Fruit fly (Drosophila melanogaster) whole organism, embryonic: ENCODE results near the gene Pxd.

Source experiments
- CG11398 ChIP-seq: fragments of 200-800 bp; sonication (Bioruptor generic); optimal IDR thresholded peaks from 2 replicates; lab custom pipeline; 2016; ENCODE audit warnings: missing biosample characterization, missing genetic modification characterization
- CG11695 ChIP-seq: fragments of 200-800 bp; sonication (Bioruptor generic); IDR thresholded peaks from 3 replicates; pipeline ENCODE4 v1.3.6; 2022; ENCODE audit warnings: missing biosample characterization, missing genetic modification characterization
- CG11696 ChIP-seq: fragments of 200-800 bp; sonication (Bioruptor generic); IDR thresholded peaks from 2 replicates; pipeline ENCODE4 v1.3.6; 2022; ENCODE audit warnings: missing biosample characterization, missing genetic modification characterization
- CG12071 ChIP-seq: fragments of 200-800 bp; sonication (Bioruptor generic); optimal IDR thresholded peaks from 3 replicates; lab custom pipeline; 2018; ENCODE audit warnings: missing biosample characterization, mild to moderate bottlenecking, missing genetic modification characterization
- CG15696 ChIP-seq: fragments of 200-800 bp; sonication (Bioruptor generic); optimal IDR thresholded peaks from 2 replicates; lab custom pipeline; 2019; ENCODE audit warnings: missing biosample characterization, mild to moderate bottlenecking, missing genetic modification characterization, moderate library complexity
- CG1647 ChIP-seq: fragments of 200-800 bp; sonication (Bioruptor generic); optimal IDR thresholded peaks from 3 replicates; lab custom pipeline; 2016; ENCODE audit warnings: missing biosample characterization, missing genetic modification characterization
- CG17568 ChIP-seq: fragments of 200-800 bp; sonication (Bioruptor generic); optimal IDR thresholded peaks from 2 replicates; lab custom pipeline; 2018; ENCODE audit warnings: missing biosample characterization, mild to moderate bottlenecking, missing genetic modification characterization, moderate library complexity
- CG17912 ChIP-seq: fragments of 200-800 bp; sonication (Bioruptor generic); optimal IDR thresholded peaks from 2 replicates; lab custom pipeline; 2018; ENCODE audit warnings: missing biosample characterization, mild to moderate bottlenecking, missing genetic modification characterization
- CG18262 ChIP-seq: fragments of 200-800 bp; optimal IDR thresholded peaks from 3 replicates; lab custom pipeline; 2019; ENCODE audit warnings: missing biosample characterization, mild to moderate bottlenecking, missing genetic modification characterization, moderate library complexity
- CG1832 ChIP-seq: fragments of 200-800 bp; sonication (Bioruptor generic); optimal IDR thresholded peaks from 2 replicates; lab custom pipeline; 2017; ENCODE audit warnings: missing biosample characterization, mild to moderate bottlenecking, missing genetic modification characterization, inconsistent platforms
- CG2875 ChIP-seq: fragments of 200-800 bp; sonication (Bioruptor generic); optimal IDR thresholded peaks from 2 replicates; lab custom pipeline; 2017; ENCODE audit warnings: missing biosample characterization, mild to moderate bottlenecking, missing genetic modification characterization, missing genetic modification reagents
- CG30431 ChIP-seq: fragments of 200-800 bp; sonication (Bioruptor generic); optimal IDR thresholded peaks from 2 replicates; lab custom pipeline; 2017; ENCODE audit warnings: missing biosample characterization, missing genetic modification characterization
- CG4328 ChIP-seq: fragments of 200-800 bp; sonication (Bioruptor generic); optimal IDR thresholded peaks from 3 replicates; lab custom pipeline; 2017; ENCODE audit warnings: missing biosample characterization, missing genetic modification reagents, missing genetic modification characterization
- CG7271 ChIP-seq: fragments of 200-800 bp; sonication (Bioruptor generic); optimal IDR thresholded peaks from 2 replicates; lab custom pipeline; 2018; ENCODE audit warnings: missing biosample characterization, mild to moderate bottlenecking, missing genetic modification characterization, moderate library complexity
- CG9876 ChIP-seq: fragments of 200-800 bp; sonication (Bioruptor generic); optimal IDR thresholded peaks from 2 replicates; lab custom pipeline; 2016; ENCODE audit warnings: missing biosample characterization, missing genetic modification characterization
- CTCF ChIP-seq: fragments of 200-800 bp; sonication (Bioruptor generic); optimal IDR thresholded peaks from 2 replicates; lab custom pipeline; 2017; ENCODE audit warnings: missing biosample characterization, mild to moderate bottlenecking, missing genetic modification characterization, moderate library complexity
- D ChIP-seq, 2 experiments: fragments of 200-800 bp in 1 of 2; fragments of >200 bp in 1 of 2; sonication (Bioruptor generic) in 1 of 2; optimal IDR thresholded peaks; 2 replicates in 1 of 2; 3 replicates in 1 of 2; lab custom pipeline; 2017; ENCODE audit warnings: mild to moderate bottlenecking in 1 of 2, missing biosample characterization in 1 of 2, missing genetic modification characterization in 1 of 2, missing genetic modification reagents in 1 of 2
- Drgx ChIP-seq: fragments of 200-800 bp; sonication (Bioruptor generic); IDR thresholded peaks from 2 replicates; pipeline ENCODE4 v1.3.6; 2022; ENCODE audit warnings: missing biosample characterization, missing genetic modification characterization
- E2f1 ChIP-seq: fragments of 200-800 bp; sonication (Bioruptor generic); IDR thresholded peaks from 2 replicates; pipeline ENCODE4 v1.3.6; 2022; ENCODE audit warnings: missing biosample characterization, missing genetic modification characterization
- HLH3B ChIP-seq: fragments of 200-800 bp; sonication (Bioruptor generic); IDR thresholded peaks from 2 replicates; pipeline ENCODE4 v1.3.6; 2022; ENCODE audit warnings: missing biosample characterization, missing genetic modification characterization
- HLH4C ChIP-seq: fragments of 200-800 bp; sonication (Bioruptor generic); IDR thresholded peaks from 3 replicates; pipeline ENCODE4 v1.3.6; 2022; ENCODE audit warnings: missing biosample characterization, missing genetic modification characterization; ENCODE audit not compliant: partially characterized antibody
- HLH54F ChIP-seq: fragments of 200-800 bp; sonication (Bioruptor generic); optimal IDR thresholded peaks from 3 replicates; lab custom pipeline; 2016; ENCODE audit warnings: missing biosample characterization, missing genetic modification characterization
- HLHmδ ChIP-seq: fragments of 200-800 bp; sonication (Bioruptor generic); optimal IDR thresholded peaks from 2 replicates; lab custom pipeline; 2018; ENCODE audit warnings: missing biosample characterization, mild to moderate bottlenecking, missing genetic modification characterization, moderate library complexity
- Hand ChIP-seq: fragments of 200-800 bp; sonication (Bioruptor generic); optimal IDR thresholded peaks from 2 replicates; lab custom pipeline; 2017; ENCODE audit warnings: mild to moderate bottlenecking, missing biosample characterization, missing genetic modification reagents, missing genetic modification characterization
- Lim3 ChIP-seq: fragments of 200-800 bp; sonication (Bioruptor generic); IDR thresholded peaks from 2 replicates; pipeline ENCODE4 v1.3.6; 2022; ENCODE audit warnings: missing biosample characterization, missing genetic modification characterization
- MTF-1 ChIP-seq: fragments of 200-800 bp; sonication (Bioruptor generic); optimal IDR thresholded peaks from 2 replicates; lab custom pipeline; 2018; ENCODE audit warnings: missing biosample characterization, mild to moderate bottlenecking, missing genetic modification characterization, borderline replicate concordance
- NC2α ChIP-seq: fragments of 200-800 bp; sonication (Bioruptor generic); optimal IDR thresholded peaks from 2 replicates; lab custom pipeline; 2016; ENCODE audit warnings: missing biosample characterization, missing genetic modification characterization
- Spps ChIP-seq: fragments of 200-800 bp; sonication (Bioruptor generic); optimal IDR thresholded peaks from 2 replicates; lab custom pipeline; 2018; ENCODE audit warnings: missing biosample characterization, mild to moderate bottlenecking, missing genetic modification characterization
- Stat92E ChIP-seq, 3 experiments: fragments of >200 bp in 2 of 3; fragments of 200-800 bp in 1 of 3; sonication (Bioruptor generic) in 1 of 3; optimal IDR thresholded peaks; 2 replicates each; lab custom pipeline; 2017 to 2019; ENCODE audit warnings: missing biosample characterization in 3 of 3, missing genetic modification characterization in 3 of 3, mild to moderate bottlenecking in 1 of 3, moderate library complexity in 1 of 3
- Usf ChIP-seq: fragments of 200-800 bp; sonication (Bioruptor generic); optimal IDR thresholded peaks from 2 replicates; lab custom pipeline; 2017; ENCODE audit warnings: missing genotype, missing biosample characterization, missing genetic modification characterization
- ap ChIP-seq: fragments of 200-800 bp; sonication (Bioruptor generic); IDR thresholded peaks from 2 replicates; pipeline ENCODE4 v1.3.6; 2022; ENCODE audit warnings: missing biosample characterization, missing genetic modification characterization
- bcd ChIP-seq: fragments of 200-800 bp; sonication (Bioruptor generic); optimal IDR thresholded peaks from 2 replicates; lab custom pipeline; 2017; ENCODE audit warnings: missing biosample characterization, mild to moderate bottlenecking, missing genetic modification characterization
- cad ChIP-seq: fragments of >200 bp; optimal IDR thresholded peaks from 2 replicates; lab custom pipeline; 2017; ENCODE audit warnings: missing biosample characterization, missing genetic modification characterization
- chinmo ChIP-seq: fragments of 200-800 bp; sonication (Bioruptor generic); IDR thresholded peaks from 4 replicates; pipeline ENCODE4 v1.3.6; 2022; ENCODE audit warnings: missing biosample characterization, missing genetic modification characterization; ENCODE audit not compliant: partially characterized antibody
- corto ChIP-seq: fragments of 200-800 bp; sonication (Bioruptor generic); optimal IDR thresholded peaks from 2 replicates; lab custom pipeline; 2016; ENCODE audit warnings: missing biosample characterization, mild to moderate bottlenecking, missing genetic modification characterization, moderate library complexity
- dimm ChIP-seq: fragments of 200-800 bp; sonication (Bioruptor generic); IDR thresholded peaks from 2 replicates; pipeline ENCODE4 v1.3.6; 2022; ENCODE audit warnings: missing biosample characterization, missing genetic modification characterization
- fd3F ChIP-seq: fragments of 200-800 bp; sonication (Bioruptor generic); optimal IDR thresholded peaks from 2 replicates; lab custom pipeline; 2018; ENCODE audit warnings: missing biosample characterization, mild to moderate bottlenecking, missing genetic modification characterization, moderate library complexity
- fd64A ChIP-seq: fragments of 200-800 bp; sonication (Bioruptor generic); optimal IDR thresholded peaks from 3 replicates; lab custom pipeline; 2018; ENCODE audit warnings: missing biosample characterization, mild to moderate bottlenecking, missing genetic modification characterization
- fd96Cb ChIP-seq: fragments of 200-800 bp; sonication (Bioruptor generic); optimal IDR thresholded peaks from 2 replicates; lab custom pipeline; 2018; ENCODE audit warnings: missing biosample characterization, mild to moderate bottlenecking, missing genetic modification characterization, moderate library complexity
- gfzf ChIP-seq: fragments of 200-800 bp; sonication (Bioruptor generic); optimal IDR thresholded peaks from 2 replicates; lab custom pipeline; 2016; ENCODE audit warnings: missing biosample characterization, mild to moderate bottlenecking, missing genetic modification characterization, moderate library complexity
- gsb-n ChIP-seq: fragments of 200-800 bp; sonication (Bioruptor generic); optimal IDR thresholded peaks from 3 replicates; lab custom pipeline; 2018; ENCODE audit warnings: missing biosample characterization, mild to moderate bottlenecking, missing genetic modification characterization
- ken ChIP-seq: fragments of 200-800 bp; sonication (Bioruptor generic); IDR thresholded peaks from 3 replicates; pipeline ENCODE4 v1.3.6; 2022; ENCODE audit warnings: missing biosample characterization, missing genetic modification characterization
- lmd ChIP-seq: fragments of 200-800 bp; sonication (Bioruptor generic); IDR thresholded peaks from 2 replicates; pipeline ENCODE4 v1.3.6; 2022; ENCODE audit warnings: missing biosample characterization, missing genetic modification characterization
- ranshi ChIP-seq: fragments of 200-800 bp; sonication (Bioruptor generic); IDR thresholded peaks from 2 replicates; pipeline ENCODE4 v1.3.6; 2022; ENCODE audit warnings: missing biosample characterization, missing genetic modification characterization
- row ChIP-seq: fragments of 200-800 bp; sonication (Bioruptor generic); IDR thresholded peaks from 3 replicates; pipeline ENCODE4 v1.3.6; 2022; ENCODE audit warnings: missing biosample characterization, missing genetic modification characterization
- run ChIP-seq: fragments of 200-800 bp; sonication (Bioruptor generic); optimal IDR thresholded peaks from 3 replicates; lab custom pipeline; 2018; ENCODE audit warnings: missing biosample characterization, mild to moderate bottlenecking, missing genetic modification characterization
- sens-2 ChIP-seq: fragments of 200-800 bp; sonication (Bioruptor generic); IDR thresholded peaks from 2 replicates; pipeline ENCODE4 v1.3.6; 2022; ENCODE audit warnings: missing biosample characterization, missing genetic modification characterization
- toy ChIP-seq: fragments of 200-800 bp; sonication (Bioruptor generic); IDR thresholded peaks from 2 replicates; pipeline ENCODE4 v1.3.6; 2022; ENCODE audit warnings: missing biosample characterization, missing genetic modification characterization
- tx ChIP-seq: fragments of 200-800 bp; sonication (Bioruptor generic); optimal IDR thresholded peaks from 2 replicates; lab custom pipeline; 2016; ENCODE audit warnings: missing biosample characterization, missing genetic modification characterization
- usp ChIP-seq: fragments of >200 bp; optimal IDR thresholded peaks from 2 replicates; lab custom pipeline; 2017; ENCODE audit warnings: missing biosample characterization, missing genetic modification characterization
- zen2 ChIP-seq: fragments of 200-800 bp; sonication (Bioruptor generic); IDR thresholded peaks from 3 replicates; pipeline ENCODE4 v1.3.6; 2022; ENCODE audit warnings: missing biosample characterization, missing genetic modification characterization; ENCODE audit not compliant: partially characterized antibody

Gene Pxd

DNA sequence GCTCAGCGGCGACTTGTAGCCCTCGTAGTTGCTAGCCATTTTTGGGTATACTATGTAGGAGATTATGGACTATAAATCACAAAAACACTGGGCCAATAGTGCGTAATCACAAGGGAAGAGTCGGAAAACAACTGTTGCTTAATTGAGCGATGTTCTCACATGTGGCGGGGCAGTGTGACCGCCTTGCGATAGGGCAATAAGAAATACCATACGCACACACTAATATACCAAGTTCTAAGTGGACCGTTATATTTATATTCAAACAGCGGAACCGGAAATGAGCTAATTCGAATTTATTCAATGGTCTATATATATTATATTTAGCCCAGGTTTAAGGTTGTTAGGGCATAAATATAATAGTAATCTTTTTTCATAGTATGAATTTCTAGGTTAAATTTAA is 6.6 kb downstream of the Pxd start, which contains the start of gene Adsl (continued):
- TF ChIP-seq CG11695 (GFP tag; lab: Robert Waterston, UW) (no peak), CG4328 (GFP tag; lab: Kevin White, UChicago) (peak; percentile 50), D (optimal IDR thresholded peaks at IDR 0.05; lab: Kevin White, UChicago) (no peak), D (GFP tag; optimal IDR thresholded peaks at IDR 0.05; lab: Kevin White, UChicago) (peak; percentile 47), cad (no peak), gfzf (GFP tag; lab: Kevin White, UChicago) (peak; percentile 78), CG1647 (GFP tag; lab: Kevin White, UChicago) (no peak), ranshi (GFP tag; lab: Robert Waterston, UW) (no peak; the same call in 1 of the 2 replicates), sens-2 (GFP tag; lab: Robert Waterston, UW) (0 out of 2 replicates have a peak, but pooled peaks have one; percentile 23), CG2875 (GFP tag; lab: Kevin White, UChicago) (peak; percentile 83), bcd (peak; percentile 75), CG17568 (GFP tag; lab: Kevin White, UChicago) (no peak), lmd (GFP tag; lab: Robert Waterston, UW) (no peak), tx (no peak), gsb-n (tag; lab: Kevin White, UChicago) (peak; percentile 83), ap (GFP tag; lab: Robert Waterston, UW) (no peak), CG11398 (GFP tag; lab: Kevin White, UChicago) (no peak), CG9876 (GFP tag; lab: Kevin White, UChicago) (no peak), CG12071 (GFP tag; lab: Kevin White, UChicago) (peak; percentile 67), run (tag; lab: Kevin White, UChicago) (no peak), CG1832 (GFP tag; lab: Kevin White, UChicago) (no peak), Spps (tag; lab: Kevin White, UChicago) (peak; percentile 67), CG17912 (GFP tag; lab: Kevin White, UChicago) (peak; percentile 50), fd64A (GFP tag; lab: Kevin White, UChicago) (peak; percentile 72), dimm (GFP tag; lab: Robert Waterston, UW) (no peak), CTCF (peak; percentile 56), MTF-1 (GFP tag; lab: Kevin White, UChicago) (peak; percentile 88), Drgx (GFP tag; lab: Robert Waterston, UW) (no peak), toy (GFP tag; lab: Robert Waterston, UW) (0 out of 2 replicates have a peak, but pooled peaks have one; percentile 16), CG18262 (tag; lab: Kevin White, UChicago) (no peak), zen2 (GFP tag; lab: Robert Waterston, UW) (no peak), CG7271 (tag; lab: Kevin White, UChicago) (peak; percentile 91), CG11696 (GFP tag; lab: Robert Waterston, UW) (no peak), CG30431 (GFP tag; lab: Kevin White, UChicago) (no peak), E2f1 (GFP tag; lab: Robert Waterston, UW) (peak; percentile 21; the same call in 1 of the 2 replicates), chinmo (GFP tag; lab: Robert Waterston, UW) (0 out of 4 replicates have a peak, but pooled peaks have one; percentile 38), HLH4C (GFP tag; lab: Robert Waterston, UW) (no peak), Lim3 (GFP tag; lab: Robert Waterston, UW) (no peak), usp (GFP tag; lab: Kevin White, UChicago) (no peak), row (GFP tag; lab: Robert Waterston, UW) (no peak), corto (GFP tag; lab: Kevin White, UChicago) (no peak), HLH3B (GFP tag; lab: Robert Waterston, UW) (no peak), HLH54F (GFP tag; lab: Kevin White, UChicago) (peak; percentile 2), Stat92E (GFP tag; optimal IDR thresholded peaks at IDR 0.05; lab: Kevin White, UChicago) (no peak), fd96Cb (no peak), Hand (GFP tag; lab: Kevin White, UChicago) (no peak), HLHmδ (peak; percentile 67), CG15696 (tag; lab: Kevin White, UChicago) (peak; percentile 3), NC2α (no peak), Usf (GFP tag; lab: Kevin White, UChicago) (no peak), ken (no peak), fd3F (GFP tag; lab: Kevin White, UChicago) (no peak)
